Fruit fly (Drosophila melanogaster): Measurements from ENCODE around the gene Dscam4.

- TF ChIP-seq Atf6 (GFP tag; IDR thresholded peaks at IDR 0.05) (no peak; the same call in 1 of the 2 replicates), schlank (tag; optimal IDR thresholded peaks at IDR 0.05) (no peak), CG1233 (GFP tag; optimal IDR thresholded peaks at IDR 0.05) (peak; percentile 79), CG17359 (tag; optimal IDR thresholded peaks at IDR 0.05) (peak; percentile 39)
These were observed 70.5 kb downstream of the Dscam4 start, which contains the start of gene BI-1 for dm6 chr3L:8308891-8309352.
